Worm (Caenorhabditis elegans): ENCODE data around the gene gba-4.

The gba-4 gene

DNA sequence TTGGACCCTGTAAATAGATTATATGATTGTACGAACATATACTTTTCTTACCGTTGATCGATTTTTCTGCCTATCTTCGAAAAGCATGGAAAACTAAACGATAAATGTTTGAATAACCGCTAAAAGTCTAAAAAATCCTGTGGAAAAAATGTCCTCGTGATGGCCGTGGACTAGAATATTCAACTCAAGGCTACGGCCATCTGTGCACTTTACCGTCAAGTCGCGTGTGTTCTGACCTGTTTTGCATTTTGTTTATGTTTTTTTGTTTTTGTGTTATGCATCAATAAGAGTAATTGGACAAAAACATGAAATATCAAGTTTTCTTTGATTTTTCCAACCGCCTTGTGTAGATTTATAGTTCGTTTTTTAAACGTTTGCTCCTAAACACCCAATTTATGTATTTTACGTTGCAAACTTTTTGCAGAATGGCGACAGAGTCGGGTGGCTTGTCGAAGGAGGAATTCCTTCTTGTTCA lies 13.5 kb upstream of the gba-4 start, which contains the start of the genes hda-6 and F41H10.4 (continued):
- TF ChIP-seq Y48G9A.11 (GFP tag; IDR thresholded peaks at IDR 0.05): no peak
- no peak for TF ChIP-seq nhr-42 (GFP tag; IDR thresholded peaks at IDR 0.05)
- no peak for TF ChIP-seq cey-2 (tag; optimal IDR thresholded peaks at IDR 0.05; ENCODE audit: borderline replicate concordance, insufficient read depth)
- no peak for TF ChIP-seq php-3 (GFP tag; IDR thresholded peaks at IDR 0.05)
- TF ChIP-seq ctbp-1 (GFP tag; IDR thresholded peaks at IDR 0.05): no peak
- TF ChIP-seq mdl-1 (tag; optimal IDR thresholded peaks at IDR 0.05): peak in 1 of 2 experiments; percentile 36
- TF ChIP-seq pqm-1 (tag; optimal IDR thresholded peaks at IDR 0.05): no peak
- TF ChIP-seq hlh-30 (tag; optimal IDR thresholded peaks at IDR 0.05; ENCODE audit: insufficient read depth): peak; percentile 96
- peak; percentile 89 for TF ChIP-seq dpl-1 (GFP tag; optimal IDR thresholded peaks at IDR 0.05)
- no peak for TF ChIP-seq Y105C5A.15 (GFP tag; IDR thresholded peaks at IDR 0.05)
- no peak for TF ChIP-seq aly-2 (tag; optimal IDR thresholded peaks at IDR 0.05)
- TF ChIP-seq saeg-2 (GFP tag; IDR thresholded peaks at IDR 0.05): no peak
- TF ChIP-seq set-16 (GFP tag; IDR thresholded peaks at IDR 0.05): no peak
- peak; percentile 79 for TF ChIP-seq lin-38 (GFP tag; IDR thresholded peaks at IDR 0.05)
- peak; percentile 72 for TF ChIP-seq hlh-11 (tag; optimal IDR thresholded peaks at IDR 0.05)
- peak in 1 of 2 experiments; percentile 83 for TF ChIP-seq daf-16 (GFP tag; optimal IDR thresholded peaks at IDR 0.05)
- peak; percentile 71 for TF ChIP-seq daf-16 (tag; optimal IDR thresholded peaks at IDR 0.05)
- TF ChIP-seq unc-39 (tag; optimal IDR thresholded peaks at IDR 0.05): no peak
- no peak for TF ChIP-seq lim-7 (GFP tag; IDR thresholded peaks at IDR 0.05)
- TF ChIP-seq attf-4 (tag; optimal IDR thresholded peaks at IDR 0.05): no peak
- no peak for TF ChIP-seq egl-27 (tag; optimal IDR thresholded peaks at IDR 0.05)
- no peak for TF ChIP-seq nhr-111 (GFP tag; optimal IDR thresholded peaks at IDR 0.05)
- TF ChIP-seq F37D6.2 (tag; optimal IDR thresholded peaks at IDR 0.05): no peak
- peak; percentile 68 for TF ChIP-seq mxl-3 (GFP tag; optimal IDR thresholded peaks at IDR 0.05)
- TF ChIP-seq dmd-9 (GFP tag; IDR thresholded peaks at IDR 0.05): peak; percentile 73; the same call in 1 of the 2 replicates
- TF ChIP-seq zfp-3 (GFP tag; conservative IDR thresholded peaks at IDR 0.05): no peak
- no peak for TF ChIP-seq dmd-8 (GFP tag; IDR thresholded peaks at IDR 0.05)
- no peak for TF ChIP-seq nhr-25 (tag; optimal IDR thresholded peaks at IDR 0.05; ENCODE audit: borderline replicate concordance, insufficient read depth)
- TF ChIP-seq snpc-1.2 (GFP tag; IDR thresholded peaks at IDR 0.05): peak; percentile 67; the same call in 1 of the 2 replicates
- TF ChIP-seq fos-1 (tag; optimal IDR thresholded peaks at IDR 0.05): no peak
- TF ChIP-seq spr-3 (GFP tag; optimal IDR thresholded peaks at IDR 0.05): no peak
- no peak for TF ChIP-seq ceh-20 (GFP tag; IDR thresholded peaks at IDR 0.05)
- TF ChIP-seq lin-15B (tag; optimal IDR thresholded peaks at IDR 0.05): peak; percentile 41
- no peak for TF ChIP-seq lir-3 (tag; optimal IDR thresholded peaks at IDR 0.05)
- no peak for TF ChIP-seq tra-1 (GFP tag; IDR thresholded peaks at IDR 0.05)
- no peak for TF ChIP-seq ceh-62 (tag; optimal IDR thresholded peaks at IDR 0.05)
- no peak for TF ChIP-seq ceh-28 (tag; optimal IDR thresholded peaks at IDR 0.05)
- TF ChIP-seq ztf-11 (tag; optimal IDR thresholded peaks at IDR 0.05): no peak
- TF ChIP-seq unc-62 (GFP tag; optimal IDR thresholded peaks at IDR 0.05 in 1 of 2): peak in 1 of 2 experiments; percentile 81
- TF ChIP-seq unc-62 (tag; optimal IDR thresholded peaks at IDR 0.05): no peak
- TF ChIP-seq zag-1 (tag; optimal IDR thresholded peaks at IDR 0.05): no peak
- TF ChIP-seq F44E2.7 (GFP tag; IDR thresholded peaks at IDR 0.05): no peak
- TF ChIP-seq dmd-6 (GFP tag; IDR thresholded peaks at IDR 0.05): peak; percentile 35
- TF ChIP-seq spr-1 (tag; optimal IDR thresholded peaks at IDR 0.05): peak; percentile 18
- TF ChIP-seq zfp-2 (tag; optimal IDR thresholded peaks at IDR 0.05): no peak
- peak; percentile 49 for TF ChIP-seq duxl-1 (tag; optimal IDR thresholded peaks at IDR 0.05; ENCODE audit: poor library complexity)
- TF ChIP-seq F49E8.2 (tag; optimal IDR thresholded peaks at IDR 0.05; ENCODE audit: borderline replicate concordance): no peak
- TF ChIP-seq vab-7 (GFP tag; IDR thresholded peaks at IDR 0.05): no peak
- TF ChIP-seq arid-1 (GFP tag; conservative IDR thresholded peaks at IDR 0.05): 0 out of 2 replicates have a peak, but pooled peaks have one; percentile 27
- peak in 1 of 2 experiments; percentile 78 for TF ChIP-seq hif-1 (tag; optimal IDR thresholded peaks at IDR 0.05)
- no peak for TF ChIP-seq nhr-237 (tag; optimal IDR thresholded peaks at IDR 0.05)

Measured in whole organism, L4 larva.